Worm (Caenorhabditis elegans) whole organism, L4 larva: ENCODE data around the gene Y69E1A.5.

ENCODE experiments used
- F10B5.3 ChIP-seq: sonication (generic microtip); optimal IDR thresholded peaks from 2 replicates; lab custom pipeline; 2016; ENCODE audit warnings: mild to moderate bottlenecking, missing genetic modification characterization, missing compliant biosample characterization
- F26F4.8 ChIP-seq: fragments of 200-800 bp; sonication (Bioruptor generic); conservative IDR thresholded peaks from 2 replicates; pipeline ENCODE4 v1.3.6; 2022; ENCODE audit warnings: missing genetic modification characterization, missing compliant biosample characterization
- F37D6.2 ChIP-seq: sonication (generic microtip); optimal IDR thresholded peaks from 2 replicates; lab custom pipeline; 2016; ENCODE audit warnings: mild to moderate bottlenecking, missing genetic modification characterization, missing compliant biosample characterization
- T26A8.4 ChIP-seq: fragments of 200-800 bp; sonication (Bioruptor generic); IDR thresholded peaks from 2 replicates; pipeline ENCODE4 v1.3.6; 2022; ENCODE audit warnings: missing genetic modification characterization, missing compliant biosample characterization
- ZK546.5 ChIP-seq, 2 experiments: sonication (generic microtip); optimal IDR thresholded peaks; 2 replicates each; lab custom pipeline; 2017; ENCODE audit warnings: missing biosample characterization in 2 of 2, missing genetic modification characterization in 2 of 2
- aha-1 ChIP-seq: fragments of 150-350 bp; peaks from one replicate; lab custom pipeline; 2014; ENCODE audit warnings: missing biosample characterization, missing genetic modification characterization
- attf-4 ChIP-seq: sonication (generic microtip); optimal IDR thresholded peaks from 3 replicates; lab custom pipeline; 2017; ENCODE audit warnings: missing biosample characterization, missing genetic modification characterization
- ceh-20 ChIP-seq: fragments of 200-800 bp; sonication (Bioruptor generic); IDR thresholded peaks from 2 replicates; pipeline ENCODE4 v1.3.6; 2022; ENCODE audit warnings: missing genetic modification reagents, missing genetic modification characterization, missing compliant biosample characterization
- ceh-32 ChIP-seq: sonication (generic microtip); optimal IDR thresholded peaks from 2 replicates; lab custom pipeline; 2016; ENCODE audit warnings: mild to moderate bottlenecking, missing genetic modification characterization, missing compliant biosample characterization; ENCODE audit not compliant: poor library complexity
- ceh-82 ChIP-seq: sonication (generic microtip); optimal IDR thresholded peaks from 2 replicates; lab custom pipeline; 2017; ENCODE audit warnings: missing biosample characterization, missing genetic modification characterization
- cey-2 ChIP-seq: sonication (generic microtip); optimal IDR thresholded peaks from 3 replicates; lab custom pipeline; 2017; ENCODE audit warnings: missing genetic modification characterization, mild to moderate bottlenecking, missing compliant biosample characterization, antibody characterized with exemption, borderline replicate concordance; ENCODE audit not compliant: insufficient read depth
- ctbp-1 ChIP-seq: fragments of 200-800 bp; sonication (Bioruptor generic); IDR thresholded peaks from 2 replicates; pipeline ENCODE4 v1.3.6; 2022; ENCODE audit warnings: missing genetic modification reagents, missing genetic modification characterization, missing compliant biosample characterization
- daf-8 ChIP-seq: fragments of 200-800 bp; sonication (Bioruptor generic); IDR thresholded peaks from 2 replicates; pipeline ENCODE4 v1.3.6; 2022; ENCODE audit warnings: missing genetic modification characterization, missing compliant biosample characterization
- dmd-6 ChIP-seq: fragments of 200-800 bp; sonication (Bioruptor generic); IDR thresholded peaks from 2 replicates; pipeline ENCODE4 v1.3.6; 2022; ENCODE audit warnings: missing genetic modification reagents, missing genetic modification characterization, missing compliant biosample characterization
- dmd-9 ChIP-seq: fragments of 200-800 bp; sonication (Bioruptor generic); IDR thresholded peaks from 2 replicates; pipeline ENCODE4 v1.3.6; 2022; ENCODE audit warnings: missing genetic modification reagents, missing genetic modification characterization, missing compliant biosample characterization
- dve-1 ChIP-seq: sonication (generic microtip); optimal IDR thresholded peaks from 2 replicates; lab custom pipeline; 2017; ENCODE audit warnings: antibody characterized with exemption, mild to moderate bottlenecking, missing genetic modification characterization, missing compliant biosample characterization; ENCODE audit not compliant: insufficient read depth
- egl-27 ChIP-seq: sonication (generic microtip); optimal IDR thresholded peaks from 3 replicates; lab custom pipeline; 2017; ENCODE audit warnings: missing biosample characterization, missing genetic modification reagents, missing genetic modification characterization
- egl-43 ChIP-seq: fragments of 200-800 bp; sonication (Bioruptor generic); IDR thresholded peaks from 2 replicates; pipeline ENCODE4 v1.3.6; 2022; ENCODE audit warnings: missing genetic modification reagents, missing genetic modification characterization, missing compliant biosample characterization
- fos-1 ChIP-seq: fragments of 150-350 bp; optimal IDR thresholded peaks from 2 replicates; lab custom pipeline; 2014; ENCODE audit warnings: missing biosample characterization, missing genetic modification characterization
- hif-1 ChIP-seq, 2 experiments: sonication (generic microtip); optimal IDR thresholded peaks; 2 replicates each; lab custom pipeline; 2016 to 2017; ENCODE audit warnings: missing compliant biosample characterization in 2 of 2, missing genetic modification characterization in 2 of 2, missing genetic modification reagents in 2 of 2, missing genotype in 2 of 2, mild to moderate bottlenecking in 1 of 2
- lin-1 ChIP-seq: fragments of 200-800 bp; sonication (Bioruptor generic); IDR thresholded peaks from 2 replicates; pipeline ENCODE4 v1.3.6; 2022; ENCODE audit warnings: missing genetic modification reagents, missing genetic modification characterization, missing compliant biosample characterization
- lin-29 ChIP-seq: fragments of 200-800 bp; sonication (Bioruptor generic); IDR thresholded peaks from 2 replicates; pipeline ENCODE4 v1.3.6; 2022; ENCODE audit warnings: missing genetic modification reagents, missing genetic modification characterization, missing compliant biosample characterization
- mdl-1 ChIP-seq, 2 experiments: fragments of 150-350 bp in 1 of 2; sonication (generic microtip) in 1 of 2; optimal IDR thresholded peaks; 2 replicates each; lab custom pipeline; 2014 to 2017; ENCODE audit warnings: missing biosample characterization in 2 of 2, missing genetic modification characterization in 2 of 2
- mes-2 ChIP-seq: sonication (generic microtip); optimal IDR thresholded peaks from 2 replicates; lab custom pipeline; 2016; ENCODE audit warnings: missing genotype, mild to moderate bottlenecking, missing genetic modification characterization, missing compliant biosample characterization; ENCODE audit not compliant: poor library complexity, severe bottlenecking
- mxl-2 ChIP-seq: fragments of 200-800 bp; sonication (Bioruptor generic); conservative IDR thresholded peaks from 2 replicates; pipeline ENCODE4 v1.3.6; 2022; ENCODE audit warnings: missing genetic modification reagents, missing genetic modification characterization, missing compliant biosample characterization
- nhr-11 ChIP-seq: fragments of 150-350 bp; optimal IDR thresholded peaks from 2 replicates; lab custom pipeline; 2014; ENCODE audit warnings: missing biosample characterization, missing genetic modification characterization
- nhr-111 ChIP-seq: fragments of 200-800 bp; sonication (Bioruptor generic); optimal IDR thresholded peaks from 2 replicates; lab custom pipeline; 2018; ENCODE audit warnings: mild to moderate bottlenecking, missing genetic modification characterization, missing compliant biosample characterization
- nhr-25 ChIP-seq: sonication (generic microtip); optimal IDR thresholded peaks from 2 replicates; lab custom pipeline; 2017; ENCODE audit warnings: missing genetic modification characterization, mild to moderate bottlenecking, missing compliant biosample characterization, antibody characterized with exemption, moderate library complexity, borderline replicate concordance; ENCODE audit not compliant: insufficient read depth
- nhr-28 ChIP-seq: fragments of 150-350 bp; optimal IDR thresholded peaks from 2 replicates; lab custom pipeline; 2014; ENCODE audit warnings: missing biosample characterization, missing genetic modification characterization
- nhr-42 ChIP-seq: fragments of 200-800 bp; sonication (Bioruptor generic); IDR thresholded peaks from 2 replicates; pipeline ENCODE4 v1.3.6; 2022; ENCODE audit warnings: missing genetic modification characterization, missing compliant biosample characterization
- nhr-76 ChIP-seq: fragments of 150-350 bp; optimal IDR thresholded peaks from 2 replicates; lab custom pipeline; 2014; ENCODE audit warnings: missing biosample characterization, missing genetic modification characterization
- nhr-77 ChIP-seq: fragments of 150-350 bp; optimal IDR thresholded peaks from 2 replicates; lab custom pipeline; 2014; ENCODE audit warnings: missing biosample characterization, missing genetic modification characterization
- pha-4 ChIP-seq, 2 experiments: fragments of 150-350 bp in 1 of 2; fragments of 200-800 bp in 1 of 2; sonication (Bioruptor generic) in 1 of 2; IDR thresholded peaks in 1 of 2; optimal IDR thresholded peaks in 1 of 2; 2 replicates each; pipeline versions ENCODE4 v1.3.6 to Lab custom; 2014 to 2022; ENCODE audit warnings: missing genetic modification characterization in 2 of 2, missing genetic modification reagents in 2 of 2, missing biosample characterization in 1 of 2, missing compliant biosample characterization in 1 of 2
- set-16 ChIP-seq: fragments of 200-800 bp; sonication (Bioruptor generic); IDR thresholded peaks from 2 replicates; pipeline ENCODE4 v1.3.6; 2022; ENCODE audit warnings: missing genetic modification reagents, missing genetic modification characterization, missing compliant biosample characterization
- skn-1 ChIP-seq: fragments of 150-350 bp; optimal IDR thresholded peaks from 2 replicates; lab custom pipeline; 2014; ENCODE audit warnings: missing biosample characterization, missing genetic modification characterization
- snpc-1.2 ChIP-seq: fragments of 200-800 bp; sonication (Bioruptor generic); IDR thresholded peaks from 2 replicates; pipeline ENCODE4 v1.3.6; 2022; ENCODE audit warnings: missing genetic modification reagents, missing genetic modification characterization, missing compliant biosample characterization
- snpc-4 ChIP-seq: fragments of 150-350 bp; optimal IDR thresholded peaks from 2 replicates; lab custom pipeline; 2014; ENCODE audit warnings: missing biosample characterization, missing genetic modification characterization
- tag-97 ChIP-seq: fragments of 200-800 bp; sonication (Bioruptor generic); IDR thresholded peaks from 2 replicates; pipeline ENCODE4 v1.3.6; 2022; ENCODE audit warnings: missing genetic modification characterization, missing compliant biosample characterization
- unc-39 ChIP-seq: sonication (generic microtip); optimal IDR thresholded peaks from 2 replicates; lab custom pipeline; 2017; ENCODE audit warnings: missing biosample characterization, missing genetic modification characterization
- unc-62 ChIP-seq, 3 experiments: fragments of 150-350 bp in 1 of 3; sonication (generic microtip); optimal IDR thresholded peaks in 2 of 3; peaks in 1 of 3; 1 replicate in 1 of 3; 2 replicates in 2 of 3; lab custom pipeline; 2014 to 2017; ENCODE audit warnings: missing biosample characterization in 3 of 3, missing genetic modification characterization in 3 of 3, missing genetic modification reagents in 3 of 3, missing genotype in 1 of 3
- vab-7 ChIP-seq: fragments of 200-800 bp; sonication (Bioruptor generic); IDR thresholded peaks from 2 replicates; pipeline ENCODE4 v1.3.6; 2022; ENCODE audit warnings: missing genetic modification reagents, missing genetic modification characterization, missing compliant biosample characterization
- zag-1 ChIP-seq: fragments of 150-350 bp; optimal IDR thresholded peaks from 2 replicates; lab custom pipeline; 2014; ENCODE audit warnings: missing biosample characterization, missing genetic modification characterization
- zip-2 ChIP-seq: fragments of 150-350 bp; optimal IDR thresholded peaks from 2 replicates; lab custom pipeline; 2014; ENCODE audit warnings: missing biosample characterization, missing genetic modification characterization
- ztf-11 ChIP-seq: fragments of 150-350 bp; optimal IDR thresholded peaks from 2 replicates; lab custom pipeline; 2014; ENCODE audit warnings: missing biosample characterization, missing genetic modification characterization

Y69E1A.5 gene

DNA sequence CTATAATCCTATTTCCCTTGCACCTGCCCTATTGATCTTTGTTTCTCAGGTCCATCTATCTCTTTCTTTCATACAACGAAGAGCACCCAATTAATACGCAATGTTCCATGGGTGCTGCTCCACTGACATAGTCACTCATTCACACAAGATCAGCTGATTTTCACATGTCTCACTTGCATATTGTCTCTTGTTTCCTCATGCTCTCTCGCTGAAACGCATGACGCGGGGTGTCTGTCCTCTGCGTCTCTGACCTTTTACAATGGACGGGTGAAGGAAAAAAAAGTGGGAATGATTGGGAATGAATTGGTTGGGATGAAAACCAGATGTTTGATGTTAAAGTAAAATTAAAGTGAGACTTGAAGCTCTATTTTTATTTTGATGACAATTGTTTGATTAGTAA, 22.1 kb downstream of the Y69E1A.5 start (continued):
- TF ChIP-seq F37D6.2 (peak; percentile 63), nhr-25 (tag; lab: Kevin White, UChicago) (no peak), egl-27 (tag; lab: Kevin White, UChicago) (no peak), lin-1 (0 out of 2 replicates have a peak, but pooled peaks have one; percentile 54), attf-4 (tag; lab: Kevin White, UChicago) (peak; percentile 62), aha-1 (peak; percentile 75), T26A8.4 (GFP tag; lab: Robert Waterston, UW) (peak; percentile 50; the same call in 1 of the 2 replicates), egl-43 (peak; percentile 73; the same call in 1 of the 2 replicates)

- TF ChIP-seq fos-1, result no peak
- no peak for TF ChIP-seq ZK546.5 (tag; optimal IDR thresholded peaks at IDR 0.05; lab: Kevin White, UChicago)
- TF ChIP-seq attf-4 (tag; lab: Kevin White, UChicago), result no peak
- no peak for TF ChIP-seq ceh-20 (GFP tag; lab: Robert Waterston, UW)
- peak in 1 of 2 experiments; percentile 42 for TF ChIP-seq unc-62 (GFP tag; optimal IDR thresholded peaks at IDR 0.05 in 1 of 2; lab: Kevin White, UChicago)
- TF ChIP-seq unc-62 (tag; optimal IDR thresholded peaks at IDR 0.05; lab: Kevin White, UChicago), result no peak
Measured at ce11 chrIV:10934786-10935185, 22.7 kb downstream of the Y69E1A.5 start.

DNA sequence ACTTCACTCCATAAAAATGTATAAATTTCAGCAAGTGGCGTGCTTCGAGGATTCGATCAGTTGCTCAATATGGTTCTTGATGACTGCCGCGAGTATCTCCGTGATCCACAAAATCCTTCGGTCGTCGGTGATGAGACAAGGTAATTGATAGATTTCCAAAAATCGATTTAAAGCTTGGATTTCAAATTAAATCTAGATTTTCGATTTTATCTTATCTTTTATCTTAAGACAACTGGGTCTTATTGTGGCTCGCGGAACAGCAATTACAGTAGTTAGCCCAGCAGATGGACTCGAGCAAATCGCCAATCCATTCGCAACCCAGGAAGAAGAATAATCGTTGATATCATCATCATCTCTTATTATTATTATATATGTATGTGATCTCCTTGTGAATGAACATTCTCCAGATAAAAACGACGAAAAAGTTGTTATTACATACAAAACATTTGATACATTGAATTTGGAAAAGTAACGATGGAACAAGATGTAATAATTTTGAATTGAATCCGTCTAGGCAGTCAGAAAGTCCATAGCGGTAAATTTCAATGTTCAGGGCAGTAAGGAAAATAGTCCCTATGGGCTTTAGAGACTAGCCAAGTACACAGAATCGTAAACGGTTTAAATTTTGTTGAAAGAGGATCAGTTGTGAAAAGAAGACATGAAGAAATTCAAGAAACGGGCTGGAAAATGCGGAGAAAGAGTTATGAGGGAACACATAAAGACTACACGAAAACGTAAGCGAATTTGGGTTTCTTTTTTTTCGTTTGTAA, 23.5 kb downstream of the Y69E1A.5 start:
- no peak for TF ChIP-seq ztf-11
- TF ChIP-seq nhr-28 (tag; lab: Kevin White, UChicago), result no peak
- no peak for TF ChIP-seq snpc-4 (tag; lab: Kevin White, UChicago)
- TF ChIP-seq attf-4 (tag; lab: Kevin White, UChicago), result no peak
- peak; percentile 58; the same call in 1 of the 2 replicates for TF ChIP-seq ctbp-1 (GFP tag; lab: Robert Waterston, UW)
- TF ChIP-seq pha-4 (GFP tag; IDR thresholded peaks at IDR 0.05; lab: Robert Waterston, UW), result peak; percentile 66; the same call in 1 of the 2 replicates
- no peak for TF ChIP-seq pha-4 (tag; optimal IDR thresholded peaks at IDR 0.05; lab: Kevin White, UChicago)
- TF ChIP-seq dve-1, result peak; percentile 70
- TF ChIP-seq F10B5.3 (tag; lab: Kevin White, UChicago), result peak; percentile 32
- 0 out of 2 replicates have a peak, but pooled peaks have one; percentile 8 for TF ChIP-seq dmd-6 (GFP tag; lab: Robert Waterston, UW)
- no peak for TF ChIP-seq ceh-32
- TF ChIP-seq nhr-11, result no peak
- TF ChIP-seq snpc-1.2 (GFP tag; lab: Robert Waterston, UW), result no peak
- no peak for TF ChIP-seq egl-43
- TF ChIP-seq mxl-2 (GFP tag; lab: Robert Waterston, UW), result no peak
- TF ChIP-seq zip-2 (tag; lab: Kevin White, UChicago), result no peak
- no peak for TF ChIP-seq lin-29
- TF ChIP-seq F26F4.8, result no peak
- TF ChIP-seq ceh-82, result no peak
- TF ChIP-seq daf-8, result no peak
- TF ChIP-seq nhr-76 (tag; lab: Kevin White, UChicago), result no peak
- no peak for TF ChIP-seq unc-39 (tag; lab: Kevin White, UChicago)
- no peak for TF ChIP-seq tag-97 (GFP tag; lab: Robert Waterston, UW)
- TF ChIP-seq cey-2 (tag; lab: Kevin White, UChicago), result no peak
- no peak for TF ChIP-seq nhr-42 (GFP tag; lab: Robert Waterston, UW)
- peak; percentile 75 for TF ChIP-seq T26A8.4 (GFP tag; lab: Robert Waterston, UW)
- TF ChIP-seq mes-2 (tag; lab: Kevin White, UChicago), result peak; percentile 25
- peak; percentile 18; the same call in 1 of the 2 replicates for TF ChIP-seq vab-7 (GFP tag; lab: Robert Waterston, UW)
- peak; percentile 70 for TF ChIP-seq nhr-77
- TF ChIP-seq zag-1, result no peak
- TF ChIP-seq set-16 (GFP tag; lab: Robert Waterston, UW), result no peak
- TF ChIP-seq skn-1 (tag; lab: Kevin White, UChicago), result no peak
- no peak for TF ChIP-seq dmd-9 (GFP tag; lab: Robert Waterston, UW)
- peak in 1 of 2 experiments; percentile 23 for TF ChIP-seq hif-1 (tag; optimal IDR thresholded peaks at IDR 0.05; lab: Kevin White, UChicago)
- peak; percentile 6 for TF ChIP-seq nhr-111 (GFP tag; lab: Kevin White, UChicago)
- no peak for TF ChIP-seq mdl-1 (tag; optimal IDR thresholded peaks at IDR 0.05; lab: Kevin White, UChicago)
